Fruit fly (Drosophila melanogaster) whole organism, embryonic: Measurements from ENCODE around the gene Cyp310a1.

Source experiments
- CG10267 ChIP-seq: fragments of 200-800 bp; sonication (Bioruptor generic); optimal IDR thresholded peaks from 2 replicates; lab custom pipeline; 2018; ENCODE audit warnings: missing biosample characterization, mild to moderate bottlenecking, missing genetic modification characterization, moderate library complexity
- CG10274 ChIP-seq: fragments of 200-800 bp; sonication (Bioruptor generic); optimal IDR thresholded peaks from 3 replicates; lab custom pipeline; 2017; ENCODE audit warnings: missing biosample characterization, mild to moderate bottlenecking, missing genetic modification characterization
- CG10959 ChIP-seq: fragments of 200-800 bp; sonication (Bioruptor generic); IDR thresholded peaks from 2 replicates; pipeline ENCODE4 v1.3.6; 2022; ENCODE audit warnings: missing biosample characterization, missing genetic modification characterization
- CG11695 ChIP-seq: fragments of 200-800 bp; sonication (Bioruptor generic); IDR thresholded peaks from 3 replicates; pipeline ENCODE4 v1.3.6; 2022; ENCODE audit warnings: missing biosample characterization, missing genetic modification characterization
- CG12769 ChIP-seq: fragments of 200-800 bp; sonication (Bioruptor generic); optimal IDR thresholded peaks from 2 replicates; lab custom pipeline; 2019; ENCODE audit warnings: missing biosample characterization, mild to moderate bottlenecking, missing genetic modification characterization, moderate library complexity
- CG13123 ChIP-seq: fragments of 200-800 bp; sonication (Bioruptor generic); optimal IDR thresholded peaks from 2 replicates; lab custom pipeline; 2016; ENCODE audit warnings: missing biosample characterization, missing genetic modification characterization
- CG13287 ChIP-seq: fragments of 200-800 bp; sonication (Bioruptor generic); IDR thresholded peaks from 2 replicates; pipeline ENCODE4 v1.3.6; 2022; ENCODE audit warnings: missing biosample characterization, missing genetic modification characterization; ENCODE audit not compliant: partially characterized antibody
- CG13424 ChIP-seq: fragments of 200-800 bp; sonication (Bioruptor generic); optimal IDR thresholded peaks from 2 replicates; lab custom pipeline; 2019; ENCODE audit warnings: missing biosample characterization, mild to moderate bottlenecking, missing genetic modification characterization, moderate library complexity
- CG14965 ChIP-seq: fragments of 200-800 bp; sonication (Bioruptor generic); optimal IDR thresholded peaks from 2 replicates; lab custom pipeline; 2016; ENCODE audit warnings: missing biosample characterization, missing genetic modification characterization, borderline replicate concordance
- CG1602 ChIP-seq: fragments of 200-800 bp; sonication (Bioruptor generic); optimal IDR thresholded peaks from 3 replicates; lab custom pipeline; 2016; ENCODE audit warnings: missing biosample characterization, missing genetic modification characterization
- CG18476 ChIP-seq: fragments of 200-800 bp; sonication (Bioruptor generic); optimal IDR thresholded peaks from 2 replicates; lab custom pipeline; 2016; ENCODE audit warnings: missing biosample characterization, mild to moderate bottlenecking, missing genetic modification characterization
- CG18764 ChIP-seq: fragments of 200-800 bp; sonication (Bioruptor generic); optimal IDR thresholded peaks from 3 replicates; lab custom pipeline; 2016; ENCODE audit warnings: missing biosample characterization, missing genetic modification characterization
- CG30020 ChIP-seq: fragments of 200-800 bp; optimal IDR thresholded peaks from 2 replicates; lab custom pipeline; 2019; ENCODE audit warnings: missing biosample characterization, mild to moderate bottlenecking, missing genetic modification characterization, moderate library complexity
- CG31365 ChIP-seq: fragments of 200-800 bp; sonication (Bioruptor generic); optimal IDR thresholded peaks from 2 replicates; lab custom pipeline; 2018; ENCODE audit warnings: missing biosample characterization, mild to moderate bottlenecking, missing genetic modification characterization
- CG31388 ChIP-seq: fragments of 200-800 bp; sonication (Bioruptor generic); optimal IDR thresholded peaks from 2 replicates; lab custom pipeline; 2016; ENCODE audit warnings: missing biosample characterization, missing genetic modification characterization
- CG33557 ChIP-seq: fragments of 200-800 bp; sonication (Bioruptor generic); optimal IDR thresholded peaks from 2 replicates; lab custom pipeline; 2019; ENCODE audit warnings: missing biosample characterization, mild to moderate bottlenecking, missing genetic modification characterization, moderate library complexity
- CG3407 ChIP-seq: fragments of 200-800 bp; sonication (Bioruptor generic); optimal IDR thresholded peaks from 2 replicates; lab custom pipeline; 2018; ENCODE audit warnings: missing biosample characterization, mild to moderate bottlenecking, missing genetic modification characterization
- CG4328 ChIP-seq: fragments of 200-800 bp; sonication (Bioruptor generic); optimal IDR thresholded peaks from 3 replicates; lab custom pipeline; 2017; ENCODE audit warnings: missing biosample characterization, missing genetic modification reagents, missing genetic modification characterization
- CG4854 ChIP-seq: fragments of 200-800 bp; sonication (Bioruptor generic); optimal IDR thresholded peaks from 2 replicates; lab custom pipeline; 2016; ENCODE audit warnings: missing biosample characterization, missing genetic modification characterization, inconsistent platforms
- CG6765 ChIP-seq: fragments of 200-800 bp; sonication (Bioruptor generic); optimal IDR thresholded peaks from 3 replicates; lab custom pipeline; 2017; ENCODE audit warnings: missing biosample characterization, mild to moderate bottlenecking, missing genetic modification characterization
- CG6854 ChIP-seq: fragments of 200-800 bp; sonication (Bioruptor generic); optimal IDR thresholded peaks from 3 replicates; lab custom pipeline; 2017; ENCODE audit warnings: missing biosample characterization, mild to moderate bottlenecking, missing genetic modification characterization
- CG7987 ChIP-seq: fragments of 200-800 bp; sonication (Bioruptor generic); optimal IDR thresholded peaks from 2 replicates; lab custom pipeline; 2018; ENCODE audit warnings: missing biosample characterization, mild to moderate bottlenecking, missing genetic modification characterization, moderate library complexity
- CG8478 ChIP-seq: fragments of >200 bp; optimal IDR thresholded peaks from 2 replicates; lab custom pipeline; 2018
- Dad ChIP-seq: fragments of 200-800 bp; sonication (Bioruptor generic); optimal IDR thresholded peaks from 3 replicates; lab custom pipeline; 2016; ENCODE audit warnings: missing biosample characterization, missing genetic modification characterization
- Dip3 ChIP-seq: fragments of 200-800 bp; sonication (Bioruptor generic); optimal IDR thresholded peaks from 3 replicates; lab custom pipeline; 2016; ENCODE audit warnings: missing biosample characterization, missing genetic modification characterization
- HLH54F ChIP-seq: fragments of 200-800 bp; sonication (Bioruptor generic); optimal IDR thresholded peaks from 3 replicates; lab custom pipeline; 2016; ENCODE audit warnings: missing biosample characterization, missing genetic modification characterization
- Hmx ChIP-seq: fragments of 200-800 bp; sonication (Bioruptor generic); optimal IDR thresholded peaks from 2 replicates; lab custom pipeline; 2016; ENCODE audit warnings: missing biosample characterization, missing genetic modification characterization
- Myb ChIP-seq: fragments of 200-800 bp; sonication (Bioruptor generic); optimal IDR thresholded peaks from 2 replicates; lab custom pipeline; 2016; ENCODE audit warnings: missing biosample characterization, missing genetic modification characterization
- NfI ChIP-seq: fragments of 200-800 bp; sonication (Bioruptor generic); optimal IDR thresholded peaks from 3 replicates; lab custom pipeline; 2018; ENCODE audit warnings: missing biosample characterization, mild to moderate bottlenecking, missing genetic modification characterization, moderate library complexity
- Oli ChIP-seq: fragments of 200-800 bp; sonication (Bioruptor generic); optimal IDR thresholded peaks from 2 replicates; lab custom pipeline; 2018; ENCODE audit warnings: missing biosample characterization, mild to moderate bottlenecking, missing genetic modification characterization, moderate library complexity
- Ptx1 ChIP-seq: fragments of 200-800 bp; sonication (Bioruptor generic); IDR thresholded peaks from 2 replicates; pipeline ENCODE4 v1.3.6; 2022; ENCODE audit warnings: missing biosample characterization, missing genetic modification characterization
- Rx ChIP-seq: fragments of 200-800 bp; sonication (Bioruptor generic); IDR thresholded peaks from 2 replicates; pipeline ENCODE4 v1.3.6; 2022; ENCODE audit warnings: missing biosample characterization, missing genetic modification characterization
- Sox102F ChIP-seq: fragments of 200-800 bp; sonication (Bioruptor generic); optimal IDR thresholded peaks from 2 replicates; lab custom pipeline; 2018; ENCODE audit warnings: missing biosample characterization, mild to moderate bottlenecking, missing genetic modification characterization, moderate library complexity
- abd-A ChIP-seq: fragments of 200-800 bp; sonication (Bioruptor generic); optimal IDR thresholded peaks from 3 replicates; lab custom pipeline; 2019; ENCODE audit warnings: missing biosample characterization, mild to moderate bottlenecking, missing genetic modification characterization, moderate library complexity
- cas ChIP-seq: fragments of 200-800 bp; sonication (Bioruptor generic); IDR thresholded peaks from 2 replicates; pipeline ENCODE4 v1.3.6; 2022; ENCODE audit warnings: missing biosample characterization, missing genetic modification characterization
- dpn ChIP-seq, 2 experiments: fragments of 200-800 bp; sonication (Bioruptor generic); optimal IDR thresholded peaks; 3 replicates each; lab custom pipeline; 2016; ENCODE audit warnings: missing biosample characterization in 2 of 2, missing genetic modification characterization in 2 of 2
- fd3F ChIP-seq: fragments of 200-800 bp; sonication (Bioruptor generic); optimal IDR thresholded peaks from 2 replicates; lab custom pipeline; 2018; ENCODE audit warnings: missing biosample characterization, mild to moderate bottlenecking, missing genetic modification characterization, moderate library complexity
- gem ChIP-seq: fragments of 200-800 bp; sonication (Bioruptor generic); optimal IDR thresholded peaks from 2 replicates; lab custom pipeline; 2019; ENCODE audit warnings: missing biosample characterization, mild to moderate bottlenecking, missing genetic modification characterization, moderate library complexity
- gro ChIP-seq: fragments of 200-800 bp; sonication (Bioruptor generic); optimal IDR thresholded peaks from 2 replicates; lab custom pipeline; 2016; ENCODE audit warnings: missing biosample characterization, missing genetic modification characterization
- ham ChIP-seq: fragments of 200-800 bp; sonication (Bioruptor generic); IDR thresholded peaks from 2 replicates; pipeline ENCODE4 v1.3.6; 2022; ENCODE audit warnings: missing biosample characterization, missing genetic modification characterization
- hkb ChIP-seq, 2 experiments: fragments of 200-800 bp in 1 of 2; fragments of >200 bp in 1 of 2; sonication (Bioruptor generic) in 1 of 2; IDR thresholded peaks in 1 of 2; optimal IDR thresholded peaks in 1 of 2; 2 replicates each; pipeline versions ENCODE4 v1.3.6 to Lab custom; 2017 to 2022; ENCODE audit warnings: missing biosample characterization in 1 of 2, missing genetic modification characterization in 1 of 2
- jing ChIP-seq: fragments of 200-800 bp; sonication (Bioruptor generic); optimal IDR thresholded peaks from 2 replicates; lab custom pipeline; 2018; ENCODE audit warnings: missing biosample characterization, mild to moderate bottlenecking, missing genetic modification characterization
- mld ChIP-seq: fragments of 200-800 bp; sonication (Bioruptor generic); IDR thresholded peaks from 3 replicates; pipeline ENCODE4 v1.3.6; 2022; ENCODE audit warnings: missing biosample characterization, missing genetic modification characterization; ENCODE audit not compliant: partially characterized antibody
- peb ChIP-seq: fragments of 200-800 bp; sonication (Bioruptor generic); IDR thresholded peaks from 2 replicates; pipeline ENCODE4 v1.3.6; 2022; ENCODE audit warnings: missing biosample characterization, missing genetic modification characterization
- phol ChIP-seq: fragments of 200-800 bp; sonication (Bioruptor generic); optimal IDR thresholded peaks from 3 replicates; lab custom pipeline; 2018; ENCODE audit warnings: missing biosample characterization, mild to moderate bottlenecking, missing genetic modification characterization, moderate library complexity
- shn ChIP-seq: fragments of 200-800 bp; sonication (Bioruptor generic); optimal IDR thresholded peaks from 3 replicates; lab custom pipeline; 2016; ENCODE audit warnings: missing biosample characterization, missing genetic modification characterization
- sisA ChIP-seq: fragments of 200-800 bp; sonication (Bioruptor generic); IDR thresholded peaks from 2 replicates; pipeline ENCODE4 v1.3.6; 2022; ENCODE audit warnings: missing biosample characterization, missing genetic modification characterization
- ssp ChIP-seq: fragments of 200-800 bp; sonication (Bioruptor generic); IDR thresholded peaks from 2 replicates; pipeline ENCODE4 v1.3.6; 2022; ENCODE audit warnings: missing biosample characterization, missing genetic modification characterization
- tx ChIP-seq: fragments of 200-800 bp; sonication (Bioruptor generic); optimal IDR thresholded peaks from 2 replicates; lab custom pipeline; 2016; ENCODE audit warnings: missing biosample characterization, missing genetic modification characterization

Gene Cyp310a1

dm6 chr2L:18626987-18627386 lies 25.8 kb downstream of the Cyp310a1 start (continued):
- TF ChIP-seq fd3F (GFP tag; lab: Kevin White, UChicago) (peak; percentile 81), CG13123 (GFP tag; lab: Kevin White, UChicago) (peak; percentile 81), cas (GFP tag; lab: Robert Waterston, UW) (no peak), CG33557 (peak; percentile 64), Hmx (no peak), CG4328 (GFP tag; lab: Kevin White, UChicago) (peak; percentile 56), phol (tag; lab: Kevin White, UChicago) (no peak), Ptx1 (0 out of 2 replicates have a peak, but pooled peaks have one; percentile 11), CG6765 (GFP tag; lab: Kevin White, UChicago) (peak; percentile 87), Oli (tag; lab: Kevin White, UChicago) (peak; percentile 47), CG3407 (GFP tag; lab: Kevin White, UChicago) (peak; percentile 92), Rx (no peak), peb (no peak; the same call in 1 of the 2 replicates), CG13424 (tag; lab: Kevin White, UChicago) (peak; percentile 70), Dad (GFP tag; lab: Kevin White, UChicago) (peak; percentile 75), mld (GFP tag; lab: Robert Waterston, UW) (no peak), sisA (no peak), CG18476 (GFP tag; lab: Kevin White, UChicago) (peak; percentile 75), gem (tag; lab: Kevin White, UChicago) (peak; percentile 83), gro (GFP tag; lab: Kevin White, UChicago) (peak; percentile 89), Myb (GFP tag; lab: Kevin White, UChicago) (peak; percentile 70), shn (peak; percentile 68), CG1602 (GFP tag; lab: Kevin White, UChicago) (peak; percentile 70), CG14965 (GFP tag; lab: Kevin White, UChicago) (peak; percentile 80), ssp (GFP tag; lab: Robert Waterston, UW) (no peak), CG31365 (tag; lab: Kevin White, UChicago) (peak; percentile 65), Dip3 (GFP tag; lab: Kevin White, UChicago) (peak; percentile 54), CG10267 (peak; percentile 28), CG30020 (tag; lab: Kevin White, UChicago) (no peak), CG13287 (GFP tag; lab: Robert Waterston, UW) (no peak), jing (no peak), CG6854 (GFP tag; lab: Kevin White, UChicago) (peak; percentile 74), CG4854 (GFP tag; lab: Kevin White, UChicago) (peak; percentile 90), abd-A (no peak), CG18764 (GFP tag; lab: Kevin White, UChicago) (peak; percentile 74), Sox102F (GFP tag; lab: Kevin White, UChicago) (peak; percentile 80), CG10959 (0 out of 2 replicates have a peak, but pooled peaks have one; percentile 45), CG12769 (peak; percentile 75), tx (GFP tag; lab: Kevin White, UChicago) (peak; percentile 32), CG7987 (GFP tag; lab: Kevin White, UChicago) (peak; percentile 93), CG8478 (lab: Kevin White, UChicago) (no peak), HLH54F (peak; percentile 24), CG31388 (GFP tag; lab: Kevin White, UChicago) (peak; percentile 60), CG10274 (GFP tag; lab: Kevin White, UChicago) (peak; percentile 47), NfI (GFP tag; lab: Kevin White, UChicago) (peak; percentile 57), dpn (GFP tag; optimal IDR thresholded peaks at IDR 0.05; lab: Kevin White, UChicago) (peak; percentile 56 to 80), CG11695 (GFP tag; lab: Robert Waterston, UW) (peak; percentile 76; the same call in 2 of the 3 replicates), hkb (optimal IDR thresholded peaks at IDR 0.05; lab: Kevin White, UChicago) (no peak), hkb (GFP tag; IDR thresholded peaks at IDR 0.05; lab: Robert Waterston, UW) (peak; percentile 79), ham (peak; percentile 31; the same call in 1 of the 2 replicates)
- TF ChIP-seq, all 482 proteins: peak for 365
